Worm (Caenorhabditis elegans) whole organism, L1 larva: ENCODE measurements around the gene F08D12.4.

ENCODE experiments used
- C04F5.9 ChIP-seq: sonication (generic microtip); optimal IDR thresholded peaks from 2 replicates; lab custom pipeline; 2016; ENCODE audit warnings: missing genetic modification characterization, missing compliant biosample characterization
- C16A3.4 ChIP-seq: fragments of 150-350 bp; optimal IDR thresholded peaks from 2 replicates; lab custom pipeline; 2014; ENCODE audit warnings: missing biosample characterization, missing genetic modification characterization
- F16B12.6 ChIP-seq: fragments of 150-350 bp; optimal IDR thresholded peaks from 2 replicates; lab custom pipeline; 2014; ENCODE audit warnings: missing biosample characterization, missing genetic modification characterization
- aha-1 ChIP-seq: fragments of 150-350 bp; optimal IDR thresholded peaks from 2 replicates; lab custom pipeline; 2014; ENCODE audit warnings: missing biosample characterization, missing genetic modification characterization
- aly-2 ChIP-seq: fragments of 150-350 bp; optimal IDR thresholded peaks from 2 replicates; lab custom pipeline; 2014; ENCODE audit warnings: missing biosample characterization, missing genetic modification characterization
- ama-1 ChIP-seq: fragments of 150-350 bp; optimal IDR thresholded peaks from 2 replicates; lab custom pipeline; 2014
- blmp-1 ChIP-seq: fragments of 150-350 bp; optimal IDR thresholded peaks from 2 replicates; lab custom pipeline; 2014; ENCODE audit warnings: missing biosample characterization, missing genetic modification characterization
- dpl-1 ChIP-seq, 3 experiments: fragments of 150-350 bp in 2 of 3; sonication (generic microtip) in 1 of 3; optimal IDR thresholded peaks; 2 replicates each; lab custom pipeline; 2014 to 2017; ENCODE audit warnings: missing biosample characterization in 3 of 3, missing genetic modification characterization in 3 of 3, missing genetic modification reagents in 3 of 3
- efl-1 ChIP-seq, 4 experiments: fragments of 150-350 bp; optimal IDR thresholded peaks in 3 of 4; peaks in 1 of 4; 1 replicate in 1 of 4; 2 replicates in 3 of 4; lab custom pipeline; 2014; ENCODE audit warnings: missing biosample characterization in 2 of 4, missing genetic modification characterization in 2 of 4, missing genetic modification reagents in 2 of 4
- efl-3 ChIP-seq: fragments of 200-800 bp; sonication (Bioruptor generic); optimal IDR thresholded peaks from 2 replicates; lab custom pipeline; 2018; ENCODE audit warnings: mild to moderate bottlenecking, missing genetic modification characterization, missing compliant biosample characterization
- egl-27 ChIP-seq, 2 experiments: fragments of 150-350 bp in 1 of 2; sonication (generic microtip); optimal IDR thresholded peaks; 3 replicates each; lab custom pipeline; 2017 to 2018; ENCODE audit warnings: missing biosample characterization in 2 of 2, missing genetic modification characterization in 2 of 2, missing genetic modification reagents in 2 of 2
- elt-2 ChIP-seq: sonication (generic microtip); optimal IDR thresholded peaks from 2 replicates; lab custom pipeline; 2016; ENCODE audit warnings: missing genetic modification characterization, mild to moderate bottlenecking, inconsistent platforms, missing compliant biosample characterization, missing genetic modification reagents
- fkh-4 ChIP-seq: sonication (generic microtip); optimal IDR thresholded peaks from 2 replicates; lab custom pipeline; 2016; ENCODE audit warnings: missing compliant biosample characterization, missing genetic modification characterization, borderline replicate concordance
- fos-1 ChIP-seq: fragments of 150-350 bp; optimal IDR thresholded peaks from 2 replicates; lab custom pipeline; 2014; ENCODE audit warnings: missing biosample characterization, missing genetic modification characterization
- grh-1 ChIP-seq: fragments of 200-800 bp; sonication (Bioruptor generic); IDR thresholded peaks from 2 replicates; pipeline ENCODE4 v1.3.6; 2022; ENCODE audit warnings: missing genetic modification reagents, missing genetic modification characterization, missing compliant biosample characterization
- irx-1 ChIP-seq: sonication (generic microtip); optimal IDR thresholded peaks from 2 replicates; lab custom pipeline; 2016; ENCODE audit warnings: missing genetic modification characterization, missing compliant biosample characterization
- jun-1 ChIP-seq: fragments of 150-350 bp; optimal IDR thresholded peaks from 2 replicates; lab custom pipeline; 2014; ENCODE audit warnings: missing biosample characterization, missing genetic modification reagents, missing genetic modification characterization
- lin-13 ChIP-seq: fragments of 150-350 bp; optimal IDR thresholded peaks from 2 replicates; lab custom pipeline; 2014; ENCODE audit warnings: missing biosample characterization, missing genetic modification reagents, missing genetic modification characterization
- lin-14 ChIP-seq: fragments of 200-800 bp; sonication (Bioruptor generic); optimal IDR thresholded peaks from 2 replicates; lab custom pipeline; 2018; ENCODE audit warnings: mild to moderate bottlenecking, missing genetic modification characterization, moderate library complexity, missing compliant biosample characterization
- lin-15B ChIP-seq: fragments of 150-350 bp; sonication (generic microtip); optimal IDR thresholded peaks from 3 replicates; lab custom pipeline; 2014; ENCODE audit warnings: missing biosample characterization, missing genetic modification characterization
- lin-35 ChIP-seq, 2 experiments: fragments of 150-350 bp; optimal IDR thresholded peaks; 2 replicates each; lab custom pipeline; 2014; ENCODE audit warnings: missing biosample characterization in 2 of 2, missing genetic modification characterization in 2 of 2, missing genetic modification reagents in 2 of 2
- lin-39 ChIP-seq: fragments of 150-350 bp; optimal IDR thresholded peaks from 2 replicates; lab custom pipeline; 2014; ENCODE audit warnings: missing biosample characterization, missing genetic modification reagents, missing genetic modification characterization
- lir-3 ChIP-seq: sonication (generic microtip); optimal IDR thresholded peaks from 2 replicates; lab custom pipeline; 2016; ENCODE audit warnings: mild to moderate bottlenecking, missing genetic modification characterization, moderate library complexity, missing compliant biosample characterization; ENCODE audit not compliant: poor library complexity
- mef-2 ChIP-seq: fragments of 150-350 bp; optimal IDR thresholded peaks from 2 replicates; lab custom pipeline; 2014; ENCODE audit warnings: missing biosample characterization, missing genetic modification characterization
- mep-1 ChIP-seq: fragments of 150-350 bp; optimal IDR thresholded peaks from 2 replicates; lab custom pipeline; 2014; ENCODE audit warnings: missing biosample characterization, missing genetic modification characterization
- nhr-19 ChIP-seq: fragments of 200-800 bp; sonication (Bioruptor generic); conservative IDR thresholded peaks from 2 replicates; pipeline ENCODE4 v1.3.6; 2022; ENCODE audit warnings: missing genetic modification characterization, missing compliant biosample characterization
- nhr-71 ChIP-seq: sonication (generic microtip); optimal IDR thresholded peaks from 2 replicates; lab custom pipeline; 2016; ENCODE audit warnings: mild to moderate bottlenecking, missing genetic modification characterization, moderate library complexity, missing compliant biosample characterization
- nhr-77 ChIP-seq: fragments of 150-350 bp; optimal IDR thresholded peaks from 2 replicates; lab custom pipeline; 2014; ENCODE audit warnings: missing biosample characterization, missing genetic modification characterization
- nhr-84 ChIP-seq: sonication (generic microtip); optimal IDR thresholded peaks from 2 replicates; lab custom pipeline; 2017; ENCODE audit warnings: missing biosample characterization, missing genetic modification characterization
- pqm-1 ChIP-seq: sonication (generic microtip); optimal IDR thresholded peaks from 3 replicates; lab custom pipeline; 2017; ENCODE audit warnings: missing biosample characterization, missing genetic modification characterization
- rnt-1 ChIP-seq: sonication (generic microtip); optimal IDR thresholded peaks from 2 replicates; lab custom pipeline; 2016; ENCODE audit warnings: mild to moderate bottlenecking, missing genetic modification characterization, moderate library complexity, missing compliant biosample characterization
- skn-1 ChIP-seq: fragments of 150-350 bp; optimal IDR thresholded peaks from 2 replicates; lab custom pipeline; 2014; ENCODE audit warnings: missing biosample characterization, missing genetic modification characterization
- sox-4 ChIP-seq: sonication (generic microtip); optimal IDR thresholded peaks from 2 replicates; lab custom pipeline; 2016; ENCODE audit warnings: missing genetic modification characterization, missing compliant biosample characterization
- unc-30 ChIP-seq: sonication (generic microtip); optimal IDR thresholded peaks from 2 replicates; lab custom pipeline; 2017; ENCODE audit warnings: missing biosample characterization, missing genetic modification characterization
- unc-62 ChIP-seq: fragments of 150-350 bp; optimal IDR thresholded peaks from 2 replicates; lab custom pipeline; 2014; ENCODE audit warnings: missing biosample characterization, missing genetic modification reagents, missing genetic modification characterization
- unc-86 ChIP-seq: sonication (generic microtip); optimal IDR thresholded peaks from 2 replicates; lab custom pipeline; 2016; ENCODE audit warnings: missing genetic modification characterization, missing compliant biosample characterization
- unc-98 ChIP-seq: fragments of 200-800 bp; sonication (Bioruptor generic); IDR thresholded peaks from 2 replicates; pipeline ENCODE4 v1.3.6; 2022; ENCODE audit warnings: missing genetic modification characterization, missing compliant biosample characterization
- xbp-1 ChIP-seq: sonication (generic microtip); optimal IDR thresholded peaks from 2 replicates; lab custom pipeline; 2016; ENCODE audit warnings: missing genetic modification characterization, missing compliant biosample characterization
- zag-1 ChIP-seq: fragments of 150-350 bp; optimal IDR thresholded peaks from 2 replicates; lab custom pipeline; 2014; ENCODE audit warnings: missing biosample characterization, missing genetic modification characterization
- ztf-11 ChIP-seq, 2 experiments: sonication (generic microtip); optimal IDR thresholded peaks; 2 replicates each; lab custom pipeline; 2016 to 2017; ENCODE audit warnings: missing genetic modification characterization in 2 of 2, missing biosample characterization in 1 of 2, missing compliant biosample characterization in 1 of 2
- ztf-4 ChIP-seq: fragments of 150-350 bp; optimal IDR thresholded peaks from 2 replicates; lab custom pipeline; 2014; ENCODE audit warnings: missing biosample characterization, missing genetic modification characterization

The F08D12.4 gene

ce11 chrII:2787849-2788248 lies 9.9 kb downstream of the F08D12.4 start:
- TF ChIP-seq sox-4 (tag; lab: Kevin White, UChicago) (no peak), aha-1 (no peak), rnt-1 (tag; lab: Kevin White, UChicago) (no peak)
- TF ChIP-seq, all 84 proteins: peak for 0

DNA sequence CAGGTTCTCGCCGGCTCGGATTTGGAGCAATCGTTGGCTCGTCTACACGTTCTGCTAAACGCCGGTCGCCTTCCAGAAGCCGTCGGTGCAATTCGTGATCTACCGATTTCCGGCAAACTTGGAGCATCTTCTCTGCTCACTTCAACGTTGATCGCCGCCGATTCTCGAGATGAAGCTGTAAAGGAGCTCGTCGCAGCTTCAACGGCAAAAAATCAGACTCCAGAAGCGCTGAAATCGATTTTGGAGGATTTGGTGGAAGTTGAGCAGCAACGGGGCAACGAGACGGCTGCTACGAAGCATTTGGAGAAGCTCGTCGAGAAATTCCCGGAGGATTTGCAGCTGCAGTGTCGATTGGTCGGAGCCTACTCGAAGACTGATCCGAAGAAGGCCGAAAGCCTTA lies 13.7 kb downstream of the F08D12.4 start:
- TF ChIP-seq ztf-11 (tag; optimal IDR thresholded peaks at IDR 0.05; lab: Kevin White, UChicago) (no peak), unc-86 (tag; lab: Kevin White, UChicago) (no peak), irx-1 (tag; lab: Kevin White, UChicago) (no peak), zag-1 (tag; lab: Kevin White, UChicago) (no peak), efl-3 (GFP tag; lab: Kevin White, UChicago) (no peak), nhr-84 (no peak), lin-13 (GFP tag; lab: Kevin White, UChicago) (no peak), efl-1 (optimal IDR thresholded peaks at IDR 0.05; lab: Kevin White, UChicago) (no peak), efl-1 (GFP tag; optimal IDR thresholded peaks at IDR 0.05 in 1 of 2; lab: Kevin White, UChicago) (no peak), nhr-71 (no peak)

- TF ChIP-seq nhr-71 (no peak), lin-15B (tag; lab: Kevin White, UChicago) (no peak), nhr-19 (GFP tag; lab: Robert Waterston, UW) (no peak), fos-1 (no peak), fkh-4 (tag; lab: Kevin White, UChicago) (no peak), zag-1 (tag; lab: Kevin White, UChicago) (no peak), efl-1 (optimal IDR thresholded peaks at IDR 0.05; lab: Kevin White, UChicago) (no peak), efl-1 (GFP tag; optimal IDR thresholded peaks at IDR 0.05 in 1 of 2; lab: Kevin White, UChicago) (no peak), dpl-1 (GFP tag; optimal IDR thresholded peaks at IDR 0.05; lab: Kevin White, UChicago) (no peak), unc-30 (tag; lab: Kevin White, UChicago) (no peak), egl-27 (tag; optimal IDR thresholded peaks at IDR 0.05; lab: Kevin White, UChicago) (no peak), lin-39 (no peak), elt-2 (tag; lab: Kevin White, UChicago) (no peak), ztf-4 (no peak), lir-3 (tag; lab: Kevin White, UChicago) (no peak)
Observed at ce11 chrII:2795413-2795812, 17.5 kb downstream of the F08D12.4 start.

DNA sequence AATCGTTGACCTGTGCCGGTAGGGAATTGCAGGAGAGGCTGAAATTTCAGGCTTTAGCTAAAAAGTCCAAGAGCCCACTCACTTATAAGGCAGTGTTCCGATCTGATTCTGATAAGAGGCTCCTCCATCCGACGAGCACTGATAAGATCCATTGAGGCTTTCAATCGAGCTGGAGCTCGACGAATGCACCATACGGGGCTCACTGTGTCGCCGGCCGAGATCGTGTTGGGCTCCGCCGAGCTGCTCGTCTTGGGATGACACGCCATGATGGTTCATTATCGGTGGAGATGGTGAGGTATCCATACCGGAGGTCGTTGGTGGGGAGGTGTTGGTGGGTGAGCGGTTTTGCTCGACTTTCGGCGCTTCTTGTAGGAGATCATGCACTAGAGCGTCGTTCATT lies 18.5 kb downstream of the F08D12.4 start:
- TF ChIP-seq mep-1 (tag; lab: Kevin White, UChicago) (no peak), pqm-1 (tag; lab: Kevin White, UChicago) (no peak), efl-1 (optimal IDR thresholded peaks at IDR 0.05; lab: Kevin White, UChicago) (no peak), efl-1 (GFP tag; optimal IDR thresholded peaks at IDR 0.05 in 1 of 2; lab: Kevin White, UChicago) (peak in 1 of 2 experiments; percentile 87)

DNA sequence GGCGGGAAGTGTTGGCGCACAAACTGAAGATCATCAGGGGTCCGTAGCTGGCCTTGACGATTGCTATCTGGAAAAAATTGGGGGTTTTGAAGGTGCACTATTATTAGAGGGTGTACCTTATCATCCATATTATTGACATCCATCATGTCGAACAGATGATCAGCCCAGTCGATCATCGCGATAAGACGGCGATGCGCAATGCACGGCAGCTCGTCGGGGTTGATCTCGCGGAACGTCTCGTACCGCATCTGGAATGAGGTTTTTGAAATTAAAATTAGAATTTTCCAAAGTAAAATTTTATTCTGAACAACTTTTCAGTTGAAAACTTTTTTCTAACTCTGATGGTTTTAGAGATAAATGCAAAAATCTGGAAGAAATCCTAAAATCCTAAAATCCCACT lies 20.0 kb downstream of the F08D12.4 start:
- TF ChIP-seq efl-1 (optimal IDR thresholded peaks at IDR 0.05; lab: Kevin White, UChicago) (no peak), efl-1 (GFP tag; optimal IDR thresholded peaks at IDR 0.05 in 1 of 2; lab: Kevin White, UChicago) (peak in 1 of 2 experiments; percentile 63), C04F5.9 (tag; lab: Kevin White, UChicago) (no peak)

DNA sequence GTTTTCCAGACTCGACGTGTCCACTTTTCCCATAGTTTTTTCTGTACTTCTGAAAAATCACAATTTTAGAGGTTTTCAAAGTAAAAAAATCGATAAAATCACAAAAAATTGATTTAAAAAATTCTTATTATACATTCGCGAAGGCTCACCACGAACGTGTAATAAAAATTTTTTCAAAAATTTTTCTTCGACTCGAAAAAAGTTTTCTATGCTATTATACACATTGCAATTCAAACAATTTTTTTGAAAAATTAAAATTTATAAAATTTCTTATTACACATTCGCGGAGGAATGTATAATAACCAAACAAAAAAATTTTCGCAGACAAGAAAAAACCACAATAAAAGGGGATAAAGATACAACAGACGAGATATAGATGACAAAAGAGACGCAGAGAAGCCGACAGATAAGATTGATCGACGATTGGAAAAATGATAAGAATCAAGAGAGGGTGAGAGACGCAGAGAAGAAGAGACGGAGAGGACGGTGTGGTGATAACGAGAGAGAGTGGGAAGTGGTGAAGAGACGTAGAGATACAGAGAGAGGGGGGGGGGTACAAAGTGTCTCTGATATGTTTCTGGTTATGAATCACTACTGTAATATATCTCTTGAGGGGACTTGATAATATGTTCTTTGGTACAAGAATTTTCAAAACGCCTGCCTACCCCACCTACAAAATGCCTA lies 22.7 kb downstream of the F08D12.4 start, which contains the start of gene nhr-119:
Gene nhr-119, minus strand, starts transcription at position 51 of the 684 bp plus-strand sequence.
- TF ChIP-seq blmp-1 (tag; lab: Kevin White, UChicago) (peak; percentile 69), aly-2 (tag; lab: Kevin White, UChicago) (no peak), pqm-1 (tag; lab: Kevin White, UChicago) (peak; percentile 18), unc-62 (GFP tag; lab: Kevin White, UChicago) (no peak), mef-2 (tag; lab: Kevin White, UChicago) (no peak), nhr-71 (peak; percentile 94), lin-14 (GFP tag; lab: Kevin White, UChicago) (peak; percentile 83), irx-1 (tag; lab: Kevin White, UChicago) (peak; percentile 28), nhr-77 (tag; lab: Kevin White, UChicago) (peak; percentile 27), lin-39 (peak; percentile 92), nhr-84 (no peak), grh-1 (GFP tag; lab: Robert Waterston, UW) (peak; percentile 71), C16A3.4 (tag; lab: Kevin White, UChicago) (peak; percentile 19), jun-1 (tag; lab: Kevin White, UChicago) (peak; percentile 73), unc-98 (GFP tag; lab: Robert Waterston, UW) (no peak), xbp-1 (peak; percentile 50), F16B12.6 (no peak), skn-1 (tag; lab: Kevin White, UChicago) (peak; percentile 4), ama-1 (peak; percentile 0), dpl-1 (GFP tag; optimal IDR thresholded peaks at IDR 0.05; lab: Kevin White, UChicago) (peak; percentile 32 to 58 (median 34)), lin-35 (GFP tag; optimal IDR thresholded peaks at IDR 0.05; lab: Kevin White, UChicago) (peak; percentile 6 to 69)
